Fruit fly (Drosophila melanogaster) whole organism, pupa: ENCODE results near the gene CG43965.

Experiments
- CG10348 ChIP-seq: fragments of 200-800 bp; sonication (Bioruptor generic); IDR thresholded peaks from 2 replicates; pipeline ENCODE4 v1.3.6; 2022; ENCODE audit warnings: missing biosample characterization, missing genetic modification characterization
- CG12605 ChIP-seq: fragments of 200-800 bp; sonication (Bioruptor generic); IDR thresholded peaks from 2 replicates; pipeline ENCODE4 v1.3.6; 2022; ENCODE audit warnings: missing biosample characterization, missing genetic modification characterization
- CG13204 ChIP-seq: fragments of 200-800 bp; sonication (Bioruptor generic); optimal IDR thresholded peaks from 2 replicates; lab custom pipeline; 2018; ENCODE audit warnings: missing biosample characterization, mild to moderate bottlenecking, missing genetic modification characterization, moderate library complexity
- CG14655 ChIP-seq: fragments of 200-800 bp; sonication (Bioruptor generic); optimal IDR thresholded peaks from 3 replicates; lab custom pipeline; 2017; ENCODE audit warnings: mild to moderate bottlenecking, missing biosample characterization, missing genetic modification reagents, missing genetic modification characterization
- CG15710 ChIP-seq: fragments of 200-800 bp; sonication (Bioruptor generic); optimal IDR thresholded peaks from 2 replicates; lab custom pipeline; 2018; ENCODE audit warnings: missing biosample characterization, mild to moderate bottlenecking, missing genetic modification characterization, moderate library complexity
- CG17806 ChIP-seq: fragments of 200-800 bp; sonication (Bioruptor generic); optimal IDR thresholded peaks from 2 replicates; lab custom pipeline; 2018; ENCODE audit warnings: missing biosample characterization, mild to moderate bottlenecking, missing genetic modification characterization, moderate library complexity
- CG32121 ChIP-seq: fragments of 200-800 bp; sonication (Bioruptor generic); IDR thresholded peaks from 2 replicates; pipeline ENCODE4 v1.3.6; 2022; ENCODE audit warnings: missing biosample characterization, missing genetic modification characterization
- CG34367 ChIP-seq: fragments of 200-800 bp; sonication (Bioruptor generic); optimal IDR thresholded peaks from 2 replicates; lab custom pipeline; 2018; ENCODE audit warnings: missing biosample characterization, mild to moderate bottlenecking, missing genetic modification characterization
- CG4496 ChIP-seq: fragments of 200-800 bp; sonication (Bioruptor generic); IDR thresholded peaks from 3 replicates; pipeline ENCODE4 v1.3.6; 2022; ENCODE audit warnings: missing biosample characterization, missing genetic modification characterization
- CG8159 ChIP-seq: fragments of 200-800 bp; sonication (Bioruptor generic); optimal IDR thresholded peaks from 3 replicates; lab custom pipeline; 2018; ENCODE audit warnings: missing biosample characterization, mild to moderate bottlenecking, missing genetic modification characterization, moderate library complexity
- CG8301 ChIP-seq: fragments of 200-800 bp; sonication (Bioruptor generic); optimal IDR thresholded peaks from 2 replicates; lab custom pipeline; 2018; ENCODE audit warnings: missing biosample characterization, mild to moderate bottlenecking, missing genetic modification characterization
- CG9948 ChIP-seq: fragments of 200-800 bp; sonication (Bioruptor generic); optimal IDR thresholded peaks from 2 replicates; lab custom pipeline; 2018; ENCODE audit warnings: missing biosample characterization, mild to moderate bottlenecking, missing genetic modification characterization, moderate library complexity
- D1 ChIP-seq: fragments of 200-800 bp; sonication (Bioruptor generic); optimal IDR thresholded peaks from 2 replicates; lab custom pipeline; 2018; ENCODE audit warnings: missing biosample characterization, mild to moderate bottlenecking, missing genetic modification characterization, moderate library complexity
- EcR ChIP-seq: fragments of 200-800 bp; sonication (Bioruptor generic); optimal IDR thresholded peaks from 3 replicates; lab custom pipeline; 2019; ENCODE audit warnings: missing biosample characterization, missing genetic modification characterization, mild to moderate bottlenecking, moderate library complexity, missing genetic modification reagents
- Ets98B ChIP-seq: fragments of 200-800 bp; sonication (Bioruptor generic); IDR thresholded peaks from 2 replicates; pipeline ENCODE4 v1.3.6; 2022; ENCODE audit warnings: missing biosample characterization, missing genetic modification characterization
- Pif1A ChIP-seq: fragments of 200-800 bp; sonication (Bioruptor generic); optimal IDR thresholded peaks from 3 replicates; lab custom pipeline; 2016; ENCODE audit warnings: missing biosample characterization, missing genetic modification characterization
- Pif1B ChIP-seq: fragments of 200-800 bp; sonication (Bioruptor generic); optimal IDR thresholded peaks from 3 replicates; lab custom pipeline; 2016; ENCODE audit warnings: missing biosample characterization, missing genetic modification characterization
- Snoo ChIP-seq: fragments of 200-800 bp; sonication (Bioruptor generic); optimal IDR thresholded peaks from 3 replicates; lab custom pipeline; 2017; ENCODE audit warnings: missing biosample characterization, mild to moderate bottlenecking, missing genetic modification characterization, inconsistent platforms
- fd96Ca ChIP-seq: fragments of 200-800 bp; sonication (Bioruptor generic); IDR thresholded peaks from 3 replicates; pipeline ENCODE4 v1.3.6; 2022; ENCODE audit warnings: missing biosample characterization, missing genetic modification characterization
- gl ChIP-seq: fragments of 200-800 bp; sonication (Bioruptor generic); optimal IDR thresholded peaks from 2 replicates; lab custom pipeline; 2018; ENCODE audit warnings: missing biosample characterization, mild to moderate bottlenecking, missing genetic modification characterization
- rn ChIP-seq: fragments of 200-800 bp; sonication (Bioruptor generic); IDR thresholded peaks from 2 replicates; pipeline ENCODE4 v1.3.6; 2022; ENCODE audit warnings: missing biosample characterization, missing genetic modification characterization

CG43965 gene

dm6 chr3L:8700054-8700642 is 25.4 kb downstream of the CG43965 start:
- TF ChIP-seq CG9948 (tag; lab: Kevin White, UChicago) (no peak), CG13204 (GFP tag; lab: Kevin White, UChicago) (peak; percentile 47), EcR (GFP tag; lab: Kevin White, UChicago) (peak; percentile 37), CG14655 (GFP tag; lab: Kevin White, UChicago) (no peak), Snoo (tag; lab: Kevin White, UChicago) (no peak), D1 (tag; lab: Kevin White, UChicago) (no peak), CG4496 (GFP tag; lab: Robert Waterston, UW) (no peak)
- TF ChIP-seq, all 21 proteins: peak for 2

dm6 chr3L:8699612-8700011 is 26.0 kb downstream of the CG43965 start:
- TF ChIP-seq CG32121 (peak; percentile 32; the same call in 1 of the 2 replicates), EcR (GFP tag; lab: Kevin White, UChicago) (peak; percentile 82), CG17806 (no peak), gl (tag; lab: Kevin White, UChicago) (no peak), fd96Ca (0 out of 3 replicates have a peak, but pooled peaks have one; percentile 13), CG9948 (tag; lab: Kevin White, UChicago) (no peak), Pif1A (no peak), CG14655 (GFP tag; lab: Kevin White, UChicago) (no peak)

DNA sequence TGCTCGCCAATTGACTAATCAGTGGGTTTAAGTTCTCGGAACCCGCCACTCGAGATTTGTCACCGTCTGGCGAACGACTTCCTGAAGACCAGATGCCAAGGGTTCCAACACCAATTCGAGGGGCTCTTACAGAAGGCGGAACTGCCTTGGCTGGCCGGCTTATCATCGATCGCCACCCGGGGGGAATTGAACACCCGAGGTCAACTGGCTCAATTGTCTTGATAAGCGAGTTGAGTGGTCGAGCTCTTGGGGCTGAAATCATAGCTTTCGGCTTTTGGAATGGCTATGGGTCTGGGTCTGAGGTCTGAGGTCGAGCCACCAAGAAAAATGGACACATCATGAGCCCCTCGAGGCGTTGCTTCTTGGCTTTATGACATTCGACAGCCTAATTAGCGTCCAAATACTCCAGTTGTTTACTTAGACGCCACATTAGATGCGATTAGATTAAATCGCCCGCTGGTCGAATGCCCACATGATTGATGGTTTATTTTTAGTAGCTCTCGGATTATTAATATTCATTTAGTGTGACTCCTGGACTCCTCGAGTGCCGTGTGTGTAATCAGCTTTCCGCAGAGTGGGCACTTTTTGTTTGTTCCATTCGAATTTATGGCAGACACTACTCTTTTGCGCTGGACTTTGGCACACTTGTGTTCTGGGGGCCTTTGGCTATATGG is 26.9 kb downstream of the CG43965 start:
- TF ChIP-seq CG32121 (no peak), Pif1B (no peak), CG8301 (no peak), CG14655 (GFP tag; lab: Kevin White, UChicago) (no peak), EcR (GFP tag; lab: Kevin White, UChicago) (no peak), fd96Ca (peak; percentile 19; the same call in 1 of the 3 replicates), CG4496 (GFP tag; lab: Robert Waterston, UW) (0 out of 3 replicates have a peak, but pooled peaks have one; percentile 33), gl (tag; lab: Kevin White, UChicago) (no peak), rn (GFP tag; lab: Robert Waterston, UW) (no peak), Pif1A (no peak), CG34367 (no peak)

dm6 chr3L:8697862-8698261 is 27.7 kb downstream of the CG43965 start:
- TF ChIP-seq EcR (GFP tag; lab: Kevin White, UChicago): peak; percentile 45
- no peak for TF ChIP-seq CG8159 (tag; lab: Kevin White, UChicago)
- TF ChIP-seq fd96Ca: peak; percentile 41; the same call in 1 of the 3 replicates
- peak; percentile 55 for TF ChIP-seq gl (tag; lab: Kevin White, UChicago)
- TF ChIP-seq Snoo (tag; lab: Kevin White, UChicago): peak; percentile 5
- TF ChIP-seq Ets98B (GFP tag; lab: Robert Waterston, UW): 0 out of 2 replicates have a peak, but pooled peaks have one; percentile 6
- TF ChIP-seq CG32121: 0 out of 2 replicates have a peak, but pooled peaks have one; percentile 16
- TF ChIP-seq CG4496 (GFP tag; lab: Robert Waterston, UW): peak; percentile 49
- TF ChIP-seq CG13204 (GFP tag; lab: Kevin White, UChicago): peak; percentile 84
- TF ChIP-seq CG10348 (GFP tag; lab: Robert Waterston, UW): no peak

DNA sequence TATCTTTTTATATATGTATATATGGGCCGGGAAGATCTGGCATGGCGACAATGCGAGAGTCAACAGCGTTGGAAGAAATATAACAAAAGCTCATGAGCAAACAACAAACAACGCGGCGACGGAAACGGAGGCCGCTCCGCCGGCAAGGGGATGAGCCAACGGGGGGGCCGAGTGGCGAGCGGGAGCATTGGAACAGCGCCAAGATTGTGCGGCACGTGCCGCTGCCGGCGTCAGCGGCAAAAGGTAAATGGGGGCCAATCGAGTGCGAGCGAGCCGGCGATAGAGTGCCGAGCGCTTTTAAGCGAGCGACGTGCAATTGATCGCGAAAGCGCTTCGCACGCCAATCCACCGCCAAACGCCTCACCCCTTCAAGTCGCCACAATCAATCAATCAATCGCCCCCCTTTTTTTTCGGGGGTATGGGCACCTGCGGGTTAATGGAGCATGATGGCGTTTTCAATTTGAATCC is 29.1 kb downstream of the CG43965 start:
- TF ChIP-seq CG9948 (tag; lab: Kevin White, UChicago) (no peak), CG14655 (GFP tag; lab: Kevin White, UChicago) (peak; percentile 24), rn (GFP tag; lab: Robert Waterston, UW) (0 out of 2 replicates have a peak, but pooled peaks have one; percentile 24), CG34367 (peak; percentile 1), EcR (GFP tag; lab: Kevin White, UChicago) (peak; percentile 74), gl (tag; lab: Kevin White, UChicago) (peak; percentile 6), fd96Ca (no peak), Pif1B (peak; percentile 34), Snoo (tag; lab: Kevin White, UChicago) (peak; percentile 59), CG10348 (GFP tag; lab: Robert Waterston, UW) (no peak), CG8159 (tag; lab: Kevin White, UChicago) (peak; percentile 29), CG8301 (no peak), CG15710 (tag; lab: Kevin White, UChicago) (peak; percentile 11), CG4496 (GFP tag; lab: Robert Waterston, UW) (peak; percentile 72), Ets98B (GFP tag; lab: Robert Waterston, UW) (peak; percentile 38), CG32121 (peak; percentile 71), CG12605 (GFP tag; lab: Robert Waterston, UW) (no peak), Pif1A (peak; percentile 44), D1 (tag; lab: Kevin White, UChicago) (no peak), CG13204 (GFP tag; lab: Kevin White, UChicago) (peak; percentile 91), CG17806 (no peak)

DNA sequence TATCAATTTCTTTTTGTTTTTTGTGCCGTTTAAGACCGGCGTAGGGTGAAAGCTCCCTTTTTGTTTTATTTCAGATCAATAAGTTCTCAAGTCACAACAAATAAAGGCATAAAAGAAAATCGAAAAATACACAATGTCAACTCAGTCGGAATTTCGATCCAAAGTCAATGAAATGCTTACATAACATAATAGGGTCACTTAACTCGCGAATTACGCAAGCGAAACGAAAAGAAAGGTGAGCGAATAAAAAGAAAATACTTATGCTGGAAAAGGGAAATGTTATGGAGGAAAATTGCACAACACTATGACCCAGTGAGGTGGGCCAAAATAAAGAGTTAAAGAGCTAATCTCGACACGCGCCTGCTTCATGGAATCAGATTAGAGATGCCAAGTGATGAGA is 29.6 kb downstream of the CG43965 start:
- TF ChIP-seq fd96Ca (no peak), Pif1B (no peak), CG10348 (GFP tag; lab: Robert Waterston, UW) (no peak)
